Worm (Caenorhabditis elegans) whole organism, mixed stage, embryonic: Measurements from ENCODE around the gene nbs-1.

Experiments
- M03D4.4 ChIP-seq: sonication (generic microtip); optimal IDR thresholded peaks from 2 replicates; lab custom pipeline; 2017; ENCODE audit warnings: mild to moderate bottlenecking, missing genetic modification characterization, missing compliant biosample characterization
- bed-3 ChIP-seq: fragments of 200-800 bp; sonication (Bioruptor generic); optimal IDR thresholded peaks from 3 replicates; lab custom pipeline; 2018; ENCODE audit warnings: mild to moderate bottlenecking, missing genetic modification characterization, moderate library complexity, missing compliant biosample characterization
- ceh-43 ChIP-seq: fragments of 200-800 bp; sonication (Bioruptor generic); optimal IDR thresholded peaks from 2 replicates; lab custom pipeline; 2018; ENCODE audit warnings: mild to moderate bottlenecking, missing genetic modification characterization, moderate library complexity, missing compliant biosample characterization
- ceh-83 ChIP-seq: fragments of 200-800 bp; sonication (Bioruptor generic); optimal IDR thresholded peaks from 2 replicates; lab custom pipeline; 2018; ENCODE audit warnings: mild to moderate bottlenecking, missing genetic modification characterization, missing compliant biosample characterization
- ces-1 ChIP-seq: fragments of 150-350 bp; optimal IDR thresholded peaks from 2 replicates; lab custom pipeline; 2014; ENCODE audit warnings: missing biosample characterization, missing genetic modification reagents, missing genetic modification characterization
- cnd-1 ChIP-seq: fragments of 200-800 bp; sonication (Bioruptor generic); optimal IDR thresholded peaks from 2 replicates; lab custom pipeline; 2018; ENCODE audit warnings: mild to moderate bottlenecking, missing genetic modification characterization, missing compliant biosample characterization
- drap-1 ChIP-seq: fragments of 200-800 bp; sonication (Bioruptor generic); optimal IDR thresholded peaks from 3 replicates; lab custom pipeline; 2018; ENCODE audit warnings: mild to moderate bottlenecking, missing genetic modification characterization, missing compliant biosample characterization
- elt-1 ChIP-seq: sonication (generic microtip); optimal IDR thresholded peaks from 2 replicates; lab custom pipeline; 2017; ENCODE audit warnings: missing genetic modification characterization, mild to moderate bottlenecking, missing compliant biosample characterization, antibody characterized with exemption, moderate library complexity, borderline replicate concordance; ENCODE audit not compliant: insufficient read depth
- elt-3 ChIP-seq: fragments of 150-350 bp; optimal IDR thresholded peaks from 2 replicates; lab custom pipeline; 2014; ENCODE audit warnings: missing biosample characterization, missing genetic modification characterization
- flh-1 ChIP-seq: fragments of 200-800 bp; sonication (Bioruptor generic); optimal IDR thresholded peaks from 2 replicates; lab custom pipeline; 2018; ENCODE audit warnings: mild to moderate bottlenecking, missing genetic modification characterization, moderate library complexity, missing compliant biosample characterization
- ham-2 ChIP-seq: fragments of 200-800 bp; sonication (Bioruptor generic); optimal IDR thresholded peaks from 2 replicates; lab custom pipeline; 2018; ENCODE audit warnings: mild to moderate bottlenecking, missing genetic modification characterization, missing compliant biosample characterization
- hlh-1 ChIP-seq: fragments of 150-350 bp; optimal IDR thresholded peaks from 2 replicates; lab custom pipeline; 2014; ENCODE audit warnings: missing biosample characterization, missing genetic modification reagents, missing genetic modification characterization
- lin-13 ChIP-seq: fragments of 150-350 bp; optimal IDR thresholded peaks from 2 replicates; lab custom pipeline; 2014; ENCODE audit warnings: missing biosample characterization, missing genetic modification characterization
- lin-32 ChIP-seq: fragments of 200-800 bp; sonication (Bioruptor generic); optimal IDR thresholded peaks from 2 replicates; lab custom pipeline; 2018; ENCODE audit warnings: mild to moderate bottlenecking, missing genetic modification characterization, missing compliant biosample characterization
- lsy-2 ChIP-seq: fragments of 150-350 bp; optimal IDR thresholded peaks from 2 replicates; lab custom pipeline; 2014; ENCODE audit warnings: missing biosample characterization, missing genetic modification characterization
- mab-5 ChIP-seq: fragments of 150-350 bp; optimal IDR thresholded peaks from 2 replicates; lab custom pipeline; 2014; ENCODE audit warnings: missing biosample characterization, missing genetic modification characterization
- mep-1 ChIP-seq: fragments of 150-350 bp; optimal IDR thresholded peaks from 2 replicates; lab custom pipeline; 2017; ENCODE audit warnings: missing biosample characterization, missing genetic modification reagents, missing genetic modification characterization, inconsistent platforms
- mls-2 ChIP-seq: sonication (generic microtip); optimal IDR thresholded peaks from 2 replicates; lab custom pipeline; 2016; ENCODE audit warnings: mild to moderate bottlenecking, missing genetic modification characterization, moderate library complexity, missing compliant biosample characterization
- nhr-12 ChIP-seq: fragments of 150-350 bp; optimal IDR thresholded peaks from 2 replicates; lab custom pipeline; 2014; ENCODE audit warnings: missing biosample characterization, missing genetic modification characterization
- nhr-2 ChIP-seq: fragments of 150-350 bp; optimal IDR thresholded peaks from 2 replicates; lab custom pipeline; 2014; ENCODE audit warnings: missing biosample characterization, missing genetic modification characterization
- nhr-237 ChIP-seq: fragments of 150-350 bp; optimal IDR thresholded peaks from 2 replicates; lab custom pipeline; 2014; ENCODE audit warnings: missing biosample characterization, missing genetic modification characterization
- nhr-28 ChIP-seq: fragments of 150-350 bp; optimal IDR thresholded peaks from 2 replicates; lab custom pipeline; 2014; ENCODE audit warnings: missing biosample characterization, missing genetic modification characterization
- nhr-76 ChIP-seq: sonication (generic microtip); optimal IDR thresholded peaks from 2 replicates; lab custom pipeline; 2017; ENCODE audit warnings: missing biosample characterization, missing genetic modification characterization
- pha-4 ChIP-seq: fragments of 150-350 bp; optimal IDR thresholded peaks from 2 replicates; lab custom pipeline; 2018; ENCODE audit warnings: missing biosample characterization, missing genetic modification reagents, missing genetic modification characterization
- sem-2 ChIP-seq: fragments of 200-800 bp; sonication (Bioruptor generic); optimal IDR thresholded peaks from 2 replicates; lab custom pipeline; 2018; ENCODE audit warnings: mild to moderate bottlenecking, missing genetic modification characterization, missing compliant biosample characterization
- sptf-1 ChIP-seq: sonication (generic microtip); optimal IDR thresholded peaks from 2 replicates; lab custom pipeline; 2017; ENCODE audit warnings: mild to moderate bottlenecking, missing genetic modification characterization, moderate library complexity, missing compliant biosample characterization
- tbx-8 ChIP-seq: fragments of 200-800 bp; sonication (Bioruptor generic); optimal IDR thresholded peaks from 2 replicates; lab custom pipeline; 2018; ENCODE audit warnings: mild to moderate bottlenecking, missing genetic modification characterization, moderate library complexity, missing compliant biosample characterization
- unc-120 ChIP-seq: sonication (generic microtip); optimal IDR thresholded peaks from 2 replicates; lab custom pipeline; 2017; ENCODE audit warnings: missing genetic modification characterization, missing compliant biosample characterization; ENCODE audit not compliant: poor library complexity, severe bottlenecking
- unc-39 ChIP-seq: fragments of 150-350 bp; optimal IDR thresholded peaks from 2 replicates; lab custom pipeline; 2014; ENCODE audit warnings: missing biosample characterization, missing genetic modification characterization
- unc-62 ChIP-seq: fragments of 150-350 bp; optimal IDR thresholded peaks from 2 replicates; lab custom pipeline; 2014; ENCODE audit warnings: missing biosample characterization, missing genetic modification reagents, missing genetic modification characterization

Gene nbs-1

DNA sequence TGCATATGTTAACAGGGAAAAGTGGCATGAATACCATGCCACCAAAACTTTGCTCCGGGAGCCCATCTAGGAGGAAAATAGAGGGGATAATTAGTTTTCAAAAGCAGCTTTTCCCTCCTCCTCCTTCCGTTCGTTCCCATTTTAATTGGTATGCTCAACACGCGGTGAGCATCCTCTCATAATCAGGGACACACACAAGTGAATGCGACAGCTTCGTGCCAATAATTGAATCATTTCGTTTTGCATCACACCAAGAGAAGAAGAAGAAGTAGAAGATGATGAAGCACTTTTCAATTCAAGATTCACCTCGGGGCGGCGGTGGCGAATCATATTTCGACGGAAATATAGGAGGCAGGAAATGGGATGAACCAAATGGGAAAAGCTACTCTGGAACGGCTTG lies 8.1 kb downstream of the nbs-1 start:
- no peak for TF ChIP-seq elt-1
- TF ChIP-seq mls-2 = peak; percentile 30
- TF ChIP-seq ceh-83 (GFP tag; lab: Kevin White, UChicago) = no peak
- no peak for TF ChIP-seq tbx-8 (GFP tag; lab: Kevin White, UChicago)
- TF ChIP-seq ces-1 (GFP tag; lab: Kevin White, UChicago) = peak; percentile 97

ce11 chrII:11086770-11087169 lies 9.5 kb downstream of the nbs-1 start:
- TF ChIP-seq hlh-1 (tag; lab: Kevin White, UChicago) (no peak), ces-1 (GFP tag; lab: Kevin White, UChicago) (peak; percentile 63)

DNA sequence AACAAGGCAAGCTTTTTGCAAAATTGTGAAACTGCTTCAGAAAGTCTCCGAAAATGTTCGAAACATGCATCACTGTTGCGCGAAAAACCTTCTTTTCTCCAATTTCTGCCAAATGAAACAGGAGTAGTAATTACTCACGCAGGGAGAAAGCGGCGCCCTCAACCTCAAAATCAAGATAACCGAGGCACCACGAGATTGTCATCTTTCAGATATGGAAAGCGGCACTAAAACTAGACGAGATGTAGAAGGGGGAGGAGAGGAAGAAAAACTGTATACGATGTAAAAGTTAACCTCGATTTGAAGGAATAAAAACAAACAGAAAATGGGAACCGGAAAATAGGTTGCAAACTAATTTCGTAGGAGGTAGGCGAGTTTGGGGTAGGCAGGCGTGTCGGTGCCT lies 19.7 kb downstream of the nbs-1 start:
- peak; percentile 82 for TF ChIP-seq elt-1
- no peak for TF ChIP-seq lin-32
- TF ChIP-seq ceh-83 (GFP tag; lab: Kevin White, UChicago) = no peak

- TF ChIP-seq sptf-1 = peak; percentile 19
- peak; percentile 63 for TF ChIP-seq ces-1 (GFP tag; lab: Kevin White, UChicago)
- TF ChIP-seq unc-62 (GFP tag; lab: Kevin White, UChicago) = no peak
- TF ChIP-seq nhr-237 = no peak
- no peak for TF ChIP-seq drap-1 (GFP tag; lab: Kevin White, UChicago)
- TF ChIP-seq sem-2 = no peak
- TF ChIP-seq M03D4.4 (tag; lab: Kevin White, UChicago) = no peak
- TF ChIP-seq cnd-1 (tag; lab: Kevin White, UChicago) = no peak
- no peak for TF ChIP-seq lsy-2 (tag; lab: Kevin White, UChicago)
- TF ChIP-seq nhr-76 (tag; lab: Kevin White, UChicago) = no peak
- TF ChIP-seq mls-2 = no peak
- TF ChIP-seq lin-32 = no peak
- TF ChIP-seq nhr-28 (tag; lab: Kevin White, UChicago) = no peak
- no peak for TF ChIP-seq elt-3
- TF ChIP-seq ham-2 (GFP tag; lab: Kevin White, UChicago) = no peak
- no peak for TF ChIP-seq pha-4 (tag; lab: Kevin White, UChicago)
These were observed 23.7 kb downstream of the nbs-1 start for ce11 chrII:11072565-11072964.

- no peak for TF ChIP-seq ces-1 (GFP tag; lab: Kevin White, UChicago)
- TF ChIP-seq nhr-2 (tag; lab: Kevin White, UChicago) = no peak
- TF ChIP-seq mls-2 = no peak
- TF ChIP-seq mab-5 (tag; lab: Kevin White, UChicago) = no peak
- TF ChIP-seq bed-3 = no peak
These were observed 32.0 kb downstream of the nbs-1 start for ce11 chrII:11064191-11064695.

ce11 chrII:11057256-11057655 lies 39.0 kb downstream of the nbs-1 start:
- TF ChIP-seq nhr-2 (tag; lab: Kevin White, UChicago) (no peak), ham-2 (GFP tag; lab: Kevin White, UChicago) (no peak), ces-1 (GFP tag; lab: Kevin White, UChicago) (no peak), lin-13 (tag; lab: Kevin White, UChicago) (no peak), ceh-43 (GFP tag; lab: Kevin White, UChicago) (no peak), flh-1 (GFP tag; lab: Kevin White, UChicago) (no peak), elt-1 (peak; percentile 77), drap-1 (GFP tag; lab: Kevin White, UChicago) (no peak), unc-62 (GFP tag; lab: Kevin White, UChicago) (no peak), nhr-76 (tag; lab: Kevin White, UChicago) (no peak), nhr-12 (tag; lab: Kevin White, UChicago) (no peak), cnd-1 (tag; lab: Kevin White, UChicago) (no peak), unc-120 (no peak), elt-3 (peak; percentile 43)

DNA sequence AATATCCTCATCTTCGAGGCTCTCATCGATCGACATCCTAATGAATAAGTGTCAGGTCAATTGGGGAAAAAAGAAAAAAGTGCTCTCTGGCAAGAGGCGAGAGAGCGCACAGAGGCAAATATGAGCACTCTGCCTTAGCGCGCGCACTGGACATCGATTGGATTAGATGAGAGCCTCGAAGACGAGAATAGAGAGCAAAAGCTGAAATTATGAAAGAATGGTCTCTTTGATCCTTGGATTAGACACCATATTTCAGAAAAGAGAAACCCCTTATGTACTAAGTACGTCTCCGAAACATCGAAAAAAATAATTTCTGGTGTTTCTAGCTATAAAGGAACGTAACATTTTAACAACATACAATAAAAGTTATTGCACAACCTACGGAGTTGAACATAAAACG lies 41.1 kb downstream of the nbs-1 start, which contains the start of gene F45E10.2:
Gene F45E10.2 (minus strand): TSS at position 101 of the 400 bp plus-strand sequence.
- no peak for TF ChIP-seq nhr-237
- no peak for TF ChIP-seq nhr-76 (tag; lab: Kevin White, UChicago)
- no peak for TF ChIP-seq unc-39 (tag; lab: Kevin White, UChicago)
- TF ChIP-seq drap-1 (GFP tag; lab: Kevin White, UChicago) = no peak
- no peak for TF ChIP-seq M03D4.4 (tag; lab: Kevin White, UChicago)
- TF ChIP-seq mep-1 (tag; lab: Kevin White, UChicago) = no peak
- no peak for TF ChIP-seq lin-13 (tag; lab: Kevin White, UChicago)
- TF ChIP-seq nhr-12 (tag; lab: Kevin White, UChicago) = no peak
